Fruit fly (Drosophila melanogaster) whole organism, embryonic: Measurements from ENCODE around the gene chif.

ENCODE experiments used
- CG16863 ChIP-seq: fragments of 200-800 bp; sonication (Bioruptor generic); optimal IDR thresholded peaks from 3 replicates; lab custom pipeline; 2016; ENCODE audit warnings: missing biosample characterization, missing genetic modification characterization
- Stat92E ChIP-seq, 3 experiments: fragments of >200 bp in 2 of 3; fragments of 200-800 bp in 1 of 3; sonication (Bioruptor generic) in 1 of 3; optimal IDR thresholded peaks; 2 replicates each; lab custom pipeline; 2017 to 2019; ENCODE audit warnings: missing biosample characterization in 3 of 3, missing genetic modification characterization in 3 of 3, mild to moderate bottlenecking in 1 of 3, moderate library complexity in 1 of 3
- prd ChIP-seq, 3 experiments: fragments of >200 bp in 2 of 3; fragments of 200-800 bp in 1 of 3; sonication (Bioruptor generic) in 1 of 3; optimal IDR thresholded peaks in 2 of 3; IDR thresholded peaks in 1 of 3; 2 replicates in 2 of 3; 3 replicates in 1 of 3; pipeline versions ENCODE4 v1.3.6 to Lab custom; 2017 to 2022; ENCODE audit warnings: missing biosample characterization in 1 of 3, missing genetic modification characterization in 1 of 3

- TF ChIP-seq CG16863 (no peak), Stat92E (GFP tag; optimal IDR thresholded peaks at IDR 0.05; lab: Kevin White, UChicago) (peak in 1 of 3 experiments; percentile 31), prd (optimal IDR thresholded peaks at IDR 0.05; lab: Kevin White, UChicago) (no peak), prd (GFP tag; IDR thresholded peaks at IDR 0.05; lab: Robert Waterston, UW) (peak; percentile 29; the same call in 1 of the 3 replicates)
Observed at dm6 chr2L:16352585-16353580, at the start of gene chif, which contains the start of the genes Hyls1 and CG4455.
